Fruit fly (Drosophila melanogaster) whole organism, embryonic: Measurements from ENCODE around the gene CG13113.

Source experiments
- Abd-B ChIP-seq: fragments of 200-800 bp; sonication (Bioruptor generic); optimal IDR thresholded peaks from 2 replicates; lab custom pipeline; 2018; ENCODE audit warnings: missing biosample characterization, mild to moderate bottlenecking, missing genetic modification characterization, moderate library complexity
- Adf1 ChIP-seq: fragments of 200-800 bp; sonication (Bioruptor generic); IDR thresholded peaks from 2 replicates; pipeline ENCODE4 v1.3.6; 2022; ENCODE audit warnings: missing biosample characterization, missing genetic modification characterization
- Antp ChIP-seq: fragments of 200-800 bp; sonication (Bioruptor generic); optimal IDR thresholded peaks from 3 replicates; lab custom pipeline; 2016; ENCODE audit warnings: missing biosample characterization, missing genetic modification characterization
- B-H1 ChIP-seq: fragments of 200-800 bp; sonication (Bioruptor generic); IDR thresholded peaks from 3 replicates; pipeline ENCODE4 v1.3.6; 2022; ENCODE audit warnings: missing biosample characterization, missing genetic modification characterization
- B-H2 ChIP-seq: fragments of 200-800 bp; sonication (Bioruptor generic); optimal IDR thresholded peaks from 2 replicates; lab custom pipeline; 2018; ENCODE audit warnings: missing biosample characterization, mild to moderate bottlenecking, missing genetic modification characterization
- C15 ChIP-seq: fragments of 200-800 bp; sonication (Bioruptor generic); IDR thresholded peaks from 3 replicates; pipeline ENCODE4 v1.3.6; 2022; ENCODE audit warnings: missing biosample characterization, missing genetic modification characterization
- CG10543 ChIP-seq: fragments of 200-800 bp; sonication (Bioruptor generic); optimal IDR thresholded peaks from 3 replicates; lab custom pipeline; 2017; ENCODE audit warnings: missing biosample characterization, mild to moderate bottlenecking, missing genetic modification characterization, moderate library complexity
- CG11504 ChIP-seq: fragments of 200-800 bp; sonication (Bioruptor generic); optimal IDR thresholded peaks from 3 replicates; lab custom pipeline; 2019; ENCODE audit warnings: missing biosample characterization, mild to moderate bottlenecking, missing genetic modification characterization, moderate library complexity
- CG12104 ChIP-seq: fragments of 200-800 bp; sonication (Bioruptor generic); optimal IDR thresholded peaks from 3 replicates; lab custom pipeline; 2016; ENCODE audit warnings: missing biosample characterization, missing genetic modification characterization
- CG12155 ChIP-seq: fragments of 200-800 bp; sonication (Bioruptor generic); optimal IDR thresholded peaks from 3 replicates; lab custom pipeline; 2016; ENCODE audit warnings: missing biosample characterization, missing genetic modification characterization
- CG13296 ChIP-seq: fragments of 200-800 bp; sonication (Bioruptor generic); optimal IDR thresholded peaks from 3 replicates; lab custom pipeline; 2018; ENCODE audit warnings: missing biosample characterization, mild to moderate bottlenecking, missing genetic modification characterization
- CG13894 ChIP-seq: fragments of 200-800 bp; sonication (Bioruptor generic); optimal IDR thresholded peaks from 3 replicates; lab custom pipeline; 2018; ENCODE audit warnings: missing biosample characterization, mild to moderate bottlenecking, missing genetic modification characterization, moderate library complexity
- CG14050 ChIP-seq: fragments of 200-800 bp; sonication (Bioruptor generic); IDR thresholded peaks from 3 replicates; pipeline ENCODE4 v1.3.6; 2022; ENCODE audit warnings: missing biosample characterization, missing genetic modification characterization
- CG14667 ChIP-seq: fragments of 200-800 bp; sonication (Bioruptor generic); IDR thresholded peaks from 2 replicates; pipeline ENCODE4 v1.3.6; 2022; ENCODE audit warnings: missing biosample characterization, missing genetic modification characterization
- CG15514 ChIP-seq: fragments of 200-800 bp; sonication (Bioruptor generic); optimal IDR thresholded peaks from 3 replicates; lab custom pipeline; 2017; ENCODE audit warnings: missing biosample characterization, missing genetic modification characterization, mild to moderate bottlenecking, moderate library complexity, missing genetic modification reagents
- CG1602 ChIP-seq: fragments of 200-800 bp; sonication (Bioruptor generic); optimal IDR thresholded peaks from 3 replicates; lab custom pipeline; 2016; ENCODE audit warnings: missing biosample characterization, missing genetic modification characterization
- CG17385 ChIP-seq: fragments of 200-800 bp; sonication (Bioruptor generic); optimal IDR thresholded peaks from 3 replicates; lab custom pipeline; 2018; ENCODE audit warnings: missing biosample characterization, mild to moderate bottlenecking, missing genetic modification characterization
- CG17802 ChIP-seq: fragments of 200-800 bp; sonication (Bioruptor generic); optimal IDR thresholded peaks from 2 replicates; lab custom pipeline; 2018; ENCODE audit warnings: missing biosample characterization, mild to moderate bottlenecking, missing genetic modification characterization, moderate library complexity
- CG17912 ChIP-seq: fragments of 200-800 bp; sonication (Bioruptor generic); optimal IDR thresholded peaks from 2 replicates; lab custom pipeline; 2018; ENCODE audit warnings: missing biosample characterization, mild to moderate bottlenecking, missing genetic modification characterization
- CG18262 ChIP-seq: fragments of 200-800 bp; optimal IDR thresholded peaks from 3 replicates; lab custom pipeline; 2019; ENCODE audit warnings: missing biosample characterization, mild to moderate bottlenecking, missing genetic modification characterization, moderate library complexity
- CG30020 ChIP-seq: fragments of 200-800 bp; optimal IDR thresholded peaks from 2 replicates; lab custom pipeline; 2019; ENCODE audit warnings: missing biosample characterization, mild to moderate bottlenecking, missing genetic modification characterization, moderate library complexity
- CG31441 ChIP-seq: fragments of 200-800 bp; sonication (Bioruptor generic); IDR thresholded peaks from 2 replicates; pipeline ENCODE4 v1.3.6; 2022; ENCODE audit warnings: missing biosample characterization, missing genetic modification characterization
- CG4282 ChIP-seq: fragments of 200-800 bp; sonication (Bioruptor generic); optimal IDR thresholded peaks from 2 replicates; lab custom pipeline; 2016; ENCODE audit warnings: missing biosample characterization, missing genetic modification characterization
- CG4820 ChIP-seq: fragments of 200-800 bp; sonication (Bioruptor generic); optimal IDR thresholded peaks from 3 replicates; lab custom pipeline; 2016; ENCODE audit warnings: missing biosample characterization, missing genetic modification characterization
- CG5245 ChIP-seq: fragments of 200-800 bp; sonication (Bioruptor generic); optimal IDR thresholded peaks from 3 replicates; lab custom pipeline; 2016; ENCODE audit warnings: missing biosample characterization, missing genetic modification characterization
- CG6175 ChIP-seq: fragments of 200-800 bp; sonication (Bioruptor generic); IDR thresholded peaks from 3 replicates; pipeline ENCODE4 v1.3.6; 2022; ENCODE audit warnings: missing biosample characterization, missing genetic modification characterization
- CG6791 ChIP-seq: fragments of 200-800 bp; sonication (Bioruptor generic); IDR thresholded peaks from 3 replicates; pipeline ENCODE4 v1.3.6; 2022; ENCODE audit warnings: missing biosample characterization, missing genetic modification characterization; ENCODE audit not compliant: partially characterized antibody
- CG8944 ChIP-seq: fragments of 200-800 bp; sonication (Bioruptor generic); optimal IDR thresholded peaks from 3 replicates; lab custom pipeline; 2016; ENCODE audit warnings: missing biosample characterization, missing genetic modification characterization
- CG9609 ChIP-seq: fragments of 200-800 bp; sonication (Bioruptor generic); optimal IDR thresholded peaks from 3 replicates; lab custom pipeline; 2016; ENCODE audit warnings: missing biosample characterization, missing genetic modification characterization
- CG9817 ChIP-seq: fragments of 200-800 bp; sonication (Bioruptor generic); optimal IDR thresholded peaks from 2 replicates; lab custom pipeline; 2018; ENCODE audit warnings: missing biosample characterization, mild to moderate bottlenecking, missing genetic modification characterization, moderate library complexity
- Dbx ChIP-seq: fragments of 200-800 bp; sonication (Bioruptor generic); IDR thresholded peaks from 3 replicates; pipeline ENCODE4 v1.3.6; 2022; ENCODE audit warnings: missing biosample characterization, missing genetic modification characterization
- E2f1 ChIP-seq: fragments of 200-800 bp; sonication (Bioruptor generic); IDR thresholded peaks from 2 replicates; pipeline ENCODE4 v1.3.6; 2022; ENCODE audit warnings: missing biosample characterization, missing genetic modification characterization
- GATAe ChIP-seq: fragments of 200-800 bp; sonication (Bioruptor generic); conservative IDR thresholded peaks from 2 replicates; pipeline ENCODE4 v1.3.6; 2022; ENCODE audit warnings: missing biosample characterization, missing genetic modification characterization
- HmgD ChIP-seq: fragments of 200-800 bp; sonication (Bioruptor generic); optimal IDR thresholded peaks from 3 replicates; lab custom pipeline; 2016; ENCODE audit warnings: missing biosample characterization, missing genetic modification characterization
- Max ChIP-seq: fragments of 200-800 bp; sonication (Bioruptor generic); optimal IDR thresholded peaks from 2 replicates; lab custom pipeline; 2016; ENCODE audit warnings: missing biosample characterization, mild to moderate bottlenecking, missing genetic modification characterization
- Meics ChIP-seq: fragments of 200-800 bp; sonication (Bioruptor generic); optimal IDR thresholded peaks from 2 replicates; lab custom pipeline; 2017; ENCODE audit warnings: missing biosample characterization, mild to moderate bottlenecking, missing genetic modification characterization
- Oaz ChIP-seq: fragments of 200-800 bp; sonication (Bioruptor generic); IDR thresholded peaks from 2 replicates; pipeline ENCODE4 v1.3.6; 2022; ENCODE audit warnings: missing biosample characterization, missing genetic modification characterization
- Usf ChIP-seq: fragments of 200-800 bp; sonication (Bioruptor generic); optimal IDR thresholded peaks from 2 replicates; lab custom pipeline; 2017; ENCODE audit warnings: missing genotype, missing biosample characterization, missing genetic modification characterization
- btn ChIP-seq: fragments of 200-800 bp; sonication (Bioruptor generic); optimal IDR thresholded peaks from 2 replicates; lab custom pipeline; 2016; ENCODE audit warnings: missing biosample characterization, missing genetic modification characterization
- chif ChIP-seq, 2 experiments: fragments of 200-800 bp; sonication (Bioruptor generic); optimal IDR thresholded peaks; 3 replicates each; lab custom pipeline; 2016; ENCODE audit warnings: missing biosample characterization in 2 of 2, missing genetic modification characterization in 2 of 2
- dmrt99B ChIP-seq: fragments of 200-800 bp; sonication (Bioruptor generic); optimal IDR thresholded peaks from 2 replicates; lab custom pipeline; 2018; ENCODE audit warnings: missing biosample characterization, mild to moderate bottlenecking, missing genetic modification characterization, moderate library complexity
- gt ChIP-seq: fragments of 200-800 bp; sonication (Bioruptor generic); IDR thresholded peaks from 2 replicates; pipeline ENCODE4 v1.3.6; 2022; ENCODE audit warnings: missing biosample characterization, missing genetic modification characterization
- h ChIP-seq: fragments of >200 bp; optimal IDR thresholded peaks from 2 replicates; lab custom pipeline; 2017
- onecut ChIP-seq: fragments of 200-800 bp; sonication (Bioruptor generic); IDR thresholded peaks from 2 replicates; pipeline ENCODE4 v1.3.6; 2022; ENCODE audit warnings: missing biosample characterization, missing genetic modification characterization
- psq ChIP-seq: fragments of 200-800 bp; sonication (Bioruptor generic); optimal IDR thresholded peaks from 2 replicates; lab custom pipeline; 2017; ENCODE audit warnings: missing biosample characterization, missing genetic modification characterization
- sc ChIP-seq, 3 experiments: fragments of >200 bp in 2 of 3; fragments of 200-800 bp in 1 of 3; sonication (Bioruptor generic) in 1 of 3; optimal IDR thresholded peaks; 2 replicates in 2 of 3; 3 replicates in 1 of 3; lab custom pipeline; 2017; ENCODE audit warnings: mild to moderate bottlenecking in 1 of 3, missing biosample characterization in 1 of 3, missing genetic modification characterization in 1 of 3, missing genetic modification reagents in 1 of 3
- shn ChIP-seq: fragments of 200-800 bp; sonication (Bioruptor generic); optimal IDR thresholded peaks from 3 replicates; lab custom pipeline; 2016; ENCODE audit warnings: missing biosample characterization, missing genetic modification characterization
- sisA ChIP-seq: fragments of 200-800 bp; sonication (Bioruptor generic); IDR thresholded peaks from 2 replicates; pipeline ENCODE4 v1.3.6; 2022; ENCODE audit warnings: missing biosample characterization, missing genetic modification characterization
- so ChIP-seq: fragments of 200-800 bp; sonication (Bioruptor generic); IDR thresholded peaks from 3 replicates; pipeline ENCODE4 v1.3.6; 2022; ENCODE audit warnings: missing biosample characterization, missing genetic modification characterization
- tap ChIP-seq: fragments of 200-800 bp; optimal IDR thresholded peaks from 3 replicates; lab custom pipeline; 2019; ENCODE audit warnings: missing biosample characterization, mild to moderate bottlenecking, missing genetic modification characterization, moderate library complexity
- tin ChIP-seq: fragments of 200-800 bp; sonication (Bioruptor generic); optimal IDR thresholded peaks from 3 replicates; lab custom pipeline; 2016; ENCODE audit warnings: missing biosample characterization, missing genetic modification characterization

CG13113 gene

dm6 chr2L:9576269-9576933, 32.4 kb downstream of the CG13113 start, which contains the start of gene Mtpalpha (continued):
- TF ChIP-seq Dbx (GFP tag; lab: Robert Waterston, UW) = peak; percentile 31; the same call in 1 of the 3 replicates
- no peak for TF ChIP-seq psq
- no peak for TF ChIP-seq CG11504 (tag; lab: Kevin White, UChicago)
- TF ChIP-seq btn (GFP tag; lab: Kevin White, UChicago) = no peak
- no peak for TF ChIP-seq GATAe
- TF ChIP-seq CG31441 (GFP tag; lab: Robert Waterston, UW) = no peak
- no peak for TF ChIP-seq Usf
- TF ChIP-seq shn (GFP tag; lab: Kevin White, UChicago) = no peak
- TF ChIP-seq CG18262 (tag; lab: Kevin White, UChicago) = no peak
- peak; percentile 20 for TF ChIP-seq HmgD (GFP tag; lab: Kevin White, UChicago)
- TF ChIP-seq Abd-B (GFP tag; lab: Kevin White, UChicago) = no peak
- TF ChIP-seq gt (GFP tag; lab: Robert Waterston, UW) = no peak
- TF ChIP-seq CG17912 (GFP tag; lab: Kevin White, UChicago) = peak; percentile 37
- TF ChIP-seq Adf1 (GFP tag; lab: Robert Waterston, UW) = no peak
- TF ChIP-seq dmrt99B = peak; percentile 1
- peak; percentile 0 for TF ChIP-seq CG15514 (GFP tag; lab: Kevin White, UChicago)
- TF ChIP-seq CG9609 (GFP tag; lab: Kevin White, UChicago) = peak; percentile 13
- no peak for TF ChIP-seq tap
- no peak for TF ChIP-seq CG14050 (GFP tag; lab: Robert Waterston, UW)
- TF ChIP-seq CG6175 (GFP tag; lab: Robert Waterston, UW) = no peak
- peak; percentile 23 to 67 for TF ChIP-seq chif (GFP tag; optimal IDR thresholded peaks at IDR 0.05; lab: Kevin White, UChicago)
- peak; percentile 63; the same call in 2 of the 3 replicates for TF ChIP-seq CG6791 (GFP tag; lab: Robert Waterston, UW)
- TF ChIP-seq onecut (GFP tag; lab: Robert Waterston, UW) = peak; percentile 33; the same call in 1 of the 2 replicates
- TF ChIP-seq CG10543 (GFP tag; lab: Kevin White, UChicago) = no peak
- no peak for TF ChIP-seq CG12104 (GFP tag; lab: Kevin White, UChicago)
- peak; percentile 49 for TF ChIP-seq Meics (GFP tag; lab: Kevin White, UChicago)
- TF ChIP-seq CG1602 (GFP tag; lab: Kevin White, UChicago) = peak; percentile 28
- TF ChIP-seq Antp (GFP tag; lab: Kevin White, UChicago) = peak; percentile 55
- peak; percentile 50 for TF ChIP-seq CG5245 (GFP tag; lab: Kevin White, UChicago)
- TF ChIP-seq sc (optimal IDR thresholded peaks at IDR 0.05; lab: Kevin White, UChicago) = no peak
- TF ChIP-seq sc (GFP tag; optimal IDR thresholded peaks at IDR 0.05; lab: Kevin White, UChicago) = no peak
- TF ChIP-seq so (GFP tag; lab: Robert Waterston, UW) = no peak
- TF ChIP-seq CG30020 (tag; lab: Kevin White, UChicago) = no peak
- TF ChIP-seq tin (GFP tag; lab: Kevin White, UChicago) = peak; percentile 47
- peak; percentile 4 for TF ChIP-seq CG8944 (GFP tag; lab: Kevin White, UChicago)
- TF ChIP-seq sisA (GFP tag; lab: Robert Waterston, UW) = peak; percentile 41
- no peak for TF ChIP-seq CG17385 (GFP tag; lab: Kevin White, UChicago)
- peak; percentile 26 for TF ChIP-seq Max (GFP tag; lab: Kevin White, UChicago)
- TF ChIP-seq CG14667 (GFP tag; lab: Robert Waterston, UW) = no peak
- peak; percentile 48 for TF ChIP-seq CG12155 (GFP tag; lab: Kevin White, UChicago)
- TF ChIP-seq B-H1 = no peak
- TF ChIP-seq Oaz (GFP tag; lab: Robert Waterston, UW) = no peak
- no peak for TF ChIP-seq CG4282 (GFP tag; lab: Kevin White, UChicago)
- TF ChIP-seq C15 (GFP tag; lab: Robert Waterston, UW) = no peak; the same call in 2 of the 3 replicates
- TF ChIP-seq h (lab: Kevin White, UChicago) = no peak
- peak; percentile 40 for TF ChIP-seq CG13296 (GFP tag; lab: Kevin White, UChicago)
- TF ChIP-seq E2f1 = no peak
- TF ChIP-seq CG17802 (tag; lab: Kevin White, UChicago) = no peak
- TF ChIP-seq CG9817 (tag; lab: Kevin White, UChicago) = peak; percentile 46
- peak; percentile 1 for TF ChIP-seq B-H2 (GFP tag; lab: Kevin White, UChicago)
- TF ChIP-seq CG13894 (tag; lab: Kevin White, UChicago) = peak; percentile 82
- TF ChIP-seq CG4820 = no peak
